Fruit fly (Drosophila melanogaster): ENCODE results near the gene CG15056.

The CG15056 gene

DNA sequence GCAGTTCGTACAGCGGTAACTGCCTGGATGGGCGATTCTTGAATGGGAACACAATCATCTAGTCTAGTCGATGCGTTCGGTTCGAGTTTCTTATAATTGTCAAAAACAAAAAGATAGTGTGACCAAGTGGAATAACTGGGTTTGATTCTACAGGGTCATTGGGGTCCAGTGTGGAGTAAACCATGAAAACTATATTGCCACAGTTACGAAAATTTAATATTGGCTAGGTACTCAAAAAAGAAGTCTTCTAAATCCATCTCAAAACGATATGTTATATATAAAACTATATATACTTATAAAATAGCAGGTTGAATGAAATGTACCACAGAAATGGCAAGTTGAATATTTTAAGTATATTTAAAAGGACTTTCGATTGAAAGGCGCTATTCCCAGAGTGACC lies 15.2 kb upstream of the CG15056 start, which contains the start of gene CG34328:
Gene CG34328, minus strand, starts transcription at position 101 of the 400 bp plus-strand sequence.
- no peak for TF ChIP-seq CTCF (optimal IDR thresholded peaks at IDR 0.05)
- TF ChIP-seq CG8478 (optimal IDR thresholded peaks at IDR 0.05), result no peak

DNA sequence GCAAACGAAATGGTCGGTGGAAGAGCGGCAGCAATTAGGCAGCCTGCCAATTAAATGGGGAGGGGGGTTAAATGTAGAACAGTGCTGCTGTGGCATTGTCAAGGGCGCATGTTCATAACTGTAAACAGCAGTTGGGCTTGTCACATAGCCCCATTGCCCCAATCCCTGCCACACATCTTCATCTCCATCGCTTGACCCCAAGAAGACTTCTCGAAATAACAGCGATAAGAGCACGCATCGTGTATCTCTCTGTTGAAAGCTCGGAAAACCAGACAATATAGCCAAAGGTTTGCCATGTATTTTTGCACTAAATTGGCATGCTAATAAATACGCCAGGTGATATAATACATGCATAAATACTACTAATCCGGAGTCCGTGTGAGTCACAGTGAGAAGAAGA lies 12.7 kb upstream of the CG15056 start:
- TF ChIP-seq CG8478 (optimal IDR thresholded peaks at IDR 0.05), result no peak
- no peak for TF ChIP-seq CTCF (optimal IDR thresholded peaks at IDR 0.05)

DNA sequence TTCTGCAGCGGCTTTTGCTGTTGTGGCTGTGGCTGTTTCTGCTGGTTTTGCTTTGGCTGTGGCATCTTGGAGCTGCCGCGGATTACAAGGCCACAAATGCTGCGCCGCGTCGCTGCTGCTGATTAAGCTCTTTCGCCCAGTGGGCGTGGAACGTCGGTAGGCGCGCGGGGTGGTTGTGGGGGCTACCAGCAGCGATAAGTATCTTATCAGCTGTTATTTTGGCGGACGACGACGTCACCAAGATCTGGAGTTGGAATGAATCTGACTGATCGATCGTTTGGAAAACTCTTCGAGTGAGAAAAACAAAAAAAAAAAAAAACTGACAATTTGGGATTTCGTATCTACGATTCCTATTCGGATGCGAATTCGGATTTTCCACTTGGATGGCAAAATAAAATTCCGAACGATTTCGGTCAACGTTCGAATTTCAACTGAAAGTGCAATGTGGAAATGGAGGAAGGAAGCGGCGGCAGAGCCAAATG lies 11.0 kb upstream of the CG15056 start:
- TF ChIP-seq CG8478 (optimal IDR thresholded peaks at IDR 0.05), result no peak
- TF ChIP-seq CTCF (optimal IDR thresholded peaks at IDR 0.05), result no peak

DNA sequence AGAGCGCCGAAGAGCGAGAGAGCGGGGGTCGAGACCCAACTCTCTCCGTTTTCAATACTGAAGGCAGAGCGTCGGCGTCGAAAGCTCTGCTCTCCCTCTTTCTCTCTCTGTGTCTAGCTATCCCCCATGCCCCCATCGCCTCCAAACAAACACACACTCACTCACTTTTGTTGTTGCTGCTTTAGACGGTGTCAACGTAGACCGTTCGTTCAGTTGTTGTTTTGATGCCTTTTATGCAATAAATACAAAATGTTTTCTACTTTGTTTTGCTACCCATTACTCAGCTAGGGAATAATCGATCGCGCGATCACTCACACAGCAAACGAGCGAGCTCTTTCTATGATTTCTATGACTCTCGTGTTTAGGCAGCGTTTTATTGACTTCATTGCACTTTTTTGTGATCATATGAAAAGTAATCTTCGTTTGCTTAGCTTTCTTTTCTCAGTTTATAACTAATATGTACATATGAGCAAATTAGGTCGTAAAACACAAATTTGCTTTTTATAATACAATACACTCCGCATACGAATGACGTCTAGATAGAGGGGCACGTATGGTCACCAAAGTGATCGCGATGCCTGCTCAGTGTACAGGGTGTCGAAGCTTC lies 10.5 kb upstream of the CG15056 start:
- TF ChIP-seq CG8478 (optimal IDR thresholded peaks at IDR 0.05) (no peak), CTCF (optimal IDR thresholded peaks at IDR 0.05) (no peak)

DNA sequence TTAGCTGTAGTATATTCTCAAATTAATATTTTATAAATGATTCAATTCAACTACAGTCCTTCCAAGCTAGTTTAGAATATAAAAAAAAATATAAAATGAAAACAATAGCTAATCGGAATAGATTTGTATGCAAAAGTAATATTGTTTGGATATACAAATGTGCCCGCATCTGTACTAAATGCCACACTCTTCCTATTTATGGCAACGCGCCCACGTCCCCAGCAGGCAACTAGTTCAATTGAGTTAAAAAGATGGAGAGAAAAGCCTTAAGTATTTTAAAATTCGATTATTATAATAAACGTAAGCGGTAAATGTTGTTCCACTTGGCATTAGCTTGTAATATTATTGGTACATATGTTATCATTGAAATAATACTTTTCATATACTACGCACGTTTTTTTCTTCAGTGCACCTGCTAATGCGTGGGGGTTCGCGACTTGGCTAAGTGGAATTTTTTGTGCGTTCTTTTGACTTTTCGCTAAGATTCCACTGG lies 9.6 kb upstream of the CG15056 start:
- no peak for TF ChIP-seq CG8478 (optimal IDR thresholded peaks at IDR 0.05)
- no peak for TF ChIP-seq CTCF (optimal IDR thresholded peaks at IDR 0.05)

DNA sequence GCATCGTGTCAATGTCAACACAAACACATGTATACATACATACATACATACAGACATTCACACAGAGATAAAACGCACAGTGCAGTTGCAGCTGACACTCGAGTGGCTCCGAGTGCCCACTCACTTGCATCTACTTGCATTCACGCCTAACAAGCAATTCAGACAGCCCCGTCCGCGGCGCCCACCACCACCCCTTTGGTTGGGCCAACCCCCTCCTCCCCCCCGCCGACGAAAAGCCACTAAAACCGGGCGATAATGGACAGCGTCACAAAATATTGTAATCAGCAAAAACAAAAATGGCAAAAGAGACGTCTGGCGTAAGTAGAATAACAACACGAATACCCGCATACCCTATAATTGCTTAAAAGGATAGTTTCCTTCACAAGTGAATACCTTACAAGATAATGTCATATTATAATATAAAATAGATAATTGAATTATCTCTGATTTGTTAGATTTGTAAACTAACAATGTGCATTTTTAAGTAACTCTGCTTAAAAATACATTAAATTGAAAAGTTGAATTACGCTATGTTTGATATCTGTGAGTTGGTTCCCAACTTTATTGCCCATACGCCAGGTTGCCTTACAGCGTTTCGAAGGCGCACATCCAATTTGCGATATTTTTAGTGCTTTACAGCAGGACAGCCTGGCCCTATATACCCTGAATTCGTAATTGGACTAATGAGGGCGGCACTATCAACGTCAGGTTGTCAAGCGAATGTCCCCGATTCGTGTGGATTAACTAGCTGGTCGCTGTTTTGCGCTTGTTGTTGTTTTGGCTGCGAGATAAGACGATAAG lies 8.4 kb upstream of the CG15056 start:
- TF ChIP-seq CTCF (optimal IDR thresholded peaks at IDR 0.05), result no peak
- no peak for TF ChIP-seq CG8478 (optimal IDR thresholded peaks at IDR 0.05)

DNA sequence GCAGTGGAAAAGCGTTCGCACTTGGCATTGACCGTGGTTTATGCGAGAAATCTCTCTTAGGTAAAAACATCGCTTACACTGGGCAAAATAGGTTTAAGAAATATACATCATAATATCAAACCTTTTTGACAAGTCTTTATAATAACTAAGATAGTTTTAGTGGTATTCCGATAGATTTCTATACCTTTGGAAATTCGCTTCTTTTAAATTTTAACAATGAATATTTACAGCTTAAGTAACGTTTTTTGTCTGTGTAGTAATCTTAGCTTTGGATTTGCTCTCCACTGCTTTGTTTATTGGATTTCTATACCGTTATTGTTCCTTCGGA lies 7.9 kb upstream of the CG15056 start:
- TF ChIP-seq CG8478 (optimal IDR thresholded peaks at IDR 0.05) (no peak), CTCF (optimal IDR thresholded peaks at IDR 0.05) (no peak)

DNA sequence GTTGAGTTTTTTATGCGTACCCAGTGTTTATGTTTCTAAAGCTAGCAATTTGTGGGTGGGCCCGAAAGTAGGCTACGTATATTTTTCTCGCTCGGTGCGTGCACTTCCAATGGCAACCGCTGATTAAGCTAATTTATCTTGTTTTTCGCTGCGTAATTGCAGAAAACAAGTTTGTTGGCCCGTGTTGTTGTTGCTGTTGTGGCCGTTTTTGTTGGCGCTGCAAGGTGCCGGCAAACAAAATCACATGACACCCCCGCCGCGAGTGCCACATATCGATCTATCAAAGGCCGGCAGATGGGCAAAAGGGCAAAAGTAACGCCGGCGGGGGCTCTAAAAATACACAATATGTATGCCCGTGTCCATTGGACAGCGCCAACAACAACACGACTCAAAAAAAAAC lies 5.8 kb upstream of the CG15056 start:
- no peak for TF ChIP-seq CG8478 (optimal IDR thresholded peaks at IDR 0.05)
- TF ChIP-seq CTCF (optimal IDR thresholded peaks at IDR 0.05), result no peak

DNA sequence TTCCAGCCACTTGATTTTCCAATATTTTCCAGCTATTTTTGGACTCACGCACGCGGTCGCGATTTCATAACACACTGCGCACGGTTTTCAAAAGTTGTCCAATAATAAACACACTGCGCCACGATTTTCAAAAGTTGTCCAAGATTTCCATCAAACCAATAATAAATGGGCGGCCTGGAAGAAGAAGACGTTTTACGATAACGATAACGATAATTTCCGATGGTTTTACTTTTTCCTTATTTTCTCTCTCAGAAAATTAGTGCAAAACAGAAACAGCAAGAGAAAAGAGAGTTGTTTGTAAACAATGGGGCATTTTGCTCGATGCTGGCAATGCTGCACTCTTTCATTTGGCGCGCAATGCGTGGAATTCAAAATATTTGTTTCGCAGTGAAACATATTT lies 5.3 kb upstream of the CG15056 start, which contains the start of gene Nt5b:
Gene Nt5b, minus strand, starts transcription at position 207 of the 400 bp plus-strand sequence.
- TF ChIP-seq CTCF (optimal IDR thresholded peaks at IDR 0.05) (no peak), CG8478 (optimal IDR thresholded peaks at IDR 0.05) (no peak)

DNA sequence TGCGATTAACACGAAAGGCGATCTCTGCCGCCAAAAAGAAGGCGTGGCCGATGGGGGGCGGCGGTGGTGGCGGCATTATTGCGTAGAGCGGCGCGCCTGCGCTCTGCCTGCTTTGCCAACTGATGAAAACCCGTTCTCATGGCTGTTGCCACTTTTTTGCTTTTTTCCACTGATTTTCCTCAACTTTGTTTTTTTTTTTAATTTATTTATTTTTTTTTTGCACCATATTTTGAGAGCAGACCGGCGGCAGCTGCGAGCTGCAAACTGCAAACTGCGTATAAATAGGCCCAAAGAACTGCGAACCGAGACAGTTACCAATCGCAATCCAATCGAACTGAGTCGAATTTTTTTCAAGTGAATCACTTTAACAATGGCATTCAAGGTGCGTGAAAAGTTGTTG lies 6.9 kb downstream of the CG15056 start, which contains the start of gene CG42323:
Gene CG42323, plus strand, starts transcription at position 302 of the 400 bp plus-strand sequence.
- TF ChIP-seq CTCF (optimal IDR thresholded peaks at IDR 0.05) (no peak), CG8478 (optimal IDR thresholded peaks at IDR 0.05) (no peak)

DNA sequence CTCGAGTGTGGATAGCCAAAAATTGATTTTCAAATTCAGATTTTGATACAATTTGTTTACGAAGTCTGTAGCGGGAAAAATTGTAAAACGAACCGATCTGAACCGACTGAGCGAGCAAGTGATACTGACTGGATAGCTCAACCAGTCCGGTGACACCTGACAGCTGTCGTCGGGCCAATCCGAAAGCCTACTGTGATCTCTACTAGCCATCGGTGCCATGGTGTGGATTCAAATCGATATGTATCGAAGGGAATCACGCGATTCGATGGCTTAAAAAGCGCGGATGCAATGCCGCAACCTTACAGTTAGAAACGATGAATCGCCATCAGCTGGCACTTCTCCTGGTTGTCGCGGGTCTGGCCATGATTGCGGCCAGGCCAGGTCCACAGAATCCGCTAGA lies 22.0 kb downstream of the CG15056 start, which contains the start of gene CG6290:
Gene CG6290, plus strand, starts transcription at position 301 of the 400 bp plus-strand sequence.
- TF ChIP-seq CTCF (optimal IDR thresholded peaks at IDR 0.05), result no peak
- no peak for TF ChIP-seq CG8478 (optimal IDR thresholded peaks at IDR 0.05)

DNA sequence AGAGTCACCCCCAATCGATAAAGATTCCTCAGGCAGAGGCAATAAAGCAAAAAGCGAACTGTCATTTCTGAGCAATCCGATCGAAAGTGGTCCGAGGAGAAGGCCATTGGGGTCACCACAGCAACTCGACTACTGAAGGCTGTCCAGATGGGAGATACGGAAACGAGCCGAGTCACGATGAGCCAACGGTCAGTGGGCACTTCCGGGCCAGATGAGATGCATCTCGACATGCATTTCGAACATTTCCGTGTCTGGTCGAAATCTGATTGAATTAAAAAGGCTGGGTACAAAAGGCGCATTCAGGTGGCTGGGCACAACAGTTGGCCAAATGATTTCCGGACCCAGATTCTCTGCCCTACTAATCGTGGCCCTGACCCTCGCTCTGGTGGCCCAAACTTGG lies 23.4 kb downstream of the CG15056 start, which contains the start of gene CG32551:
Gene CG32551, plus strand, starts transcription at position 301 of the 400 bp plus-strand sequence.
- no peak for TF ChIP-seq CG8478 (optimal IDR thresholded peaks at IDR 0.05)

DNA sequence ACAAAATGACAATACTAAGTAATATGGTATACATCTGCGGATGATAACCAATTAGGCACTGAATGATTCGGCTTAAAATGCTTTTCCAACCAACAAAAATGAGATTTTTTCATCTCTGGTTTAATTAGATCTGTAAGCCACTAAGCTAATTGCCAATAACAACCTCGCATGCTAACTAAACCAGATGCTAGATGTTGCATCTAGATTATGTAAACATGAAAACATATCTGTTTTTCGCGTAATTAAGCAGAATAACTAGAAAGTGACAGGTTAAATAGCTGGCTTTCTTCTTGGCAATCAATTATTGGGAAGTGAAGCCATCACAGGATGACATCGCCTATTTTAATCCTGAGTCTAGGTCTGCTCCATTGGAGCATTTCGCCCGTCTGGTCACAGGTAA lies 24.2 kb downstream of the CG15056 start, which contains the start of gene CG43841:
Gene CG43841, plus strand, starts transcription at position 301 of the 400 bp plus-strand sequence.
- TF ChIP-seq CG8478 (optimal IDR thresholded peaks at IDR 0.05) (no peak), CTCF (optimal IDR thresholded peaks at IDR 0.05) (no peak)

DNA sequence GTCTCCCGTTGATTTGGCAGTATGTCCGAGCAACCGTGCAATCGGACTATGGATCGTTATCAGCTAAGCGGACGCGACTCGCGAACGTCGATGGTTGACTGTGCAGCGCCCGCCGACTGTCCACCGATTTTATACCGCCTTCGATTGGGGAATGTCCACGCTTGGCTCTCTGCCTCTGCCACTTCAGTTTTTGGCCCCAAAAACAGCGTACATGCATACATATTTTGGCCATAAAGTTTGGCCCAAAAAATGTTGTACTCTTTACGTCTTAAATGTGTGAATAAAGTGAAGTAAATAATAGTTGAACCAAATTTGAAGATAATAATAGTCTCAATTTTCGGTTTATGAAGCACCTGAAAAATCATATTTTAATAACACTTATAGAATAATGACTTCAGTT lies 25.3 kb downstream of the CG15056 start, which contains the start of gene CG32548:
Gene CG32548, minus strand, starts transcription at position 101 of the 400 bp plus-strand sequence.
- TF ChIP-seq CG8478 (optimal IDR thresholded peaks at IDR 0.05), result no peak

DNA sequence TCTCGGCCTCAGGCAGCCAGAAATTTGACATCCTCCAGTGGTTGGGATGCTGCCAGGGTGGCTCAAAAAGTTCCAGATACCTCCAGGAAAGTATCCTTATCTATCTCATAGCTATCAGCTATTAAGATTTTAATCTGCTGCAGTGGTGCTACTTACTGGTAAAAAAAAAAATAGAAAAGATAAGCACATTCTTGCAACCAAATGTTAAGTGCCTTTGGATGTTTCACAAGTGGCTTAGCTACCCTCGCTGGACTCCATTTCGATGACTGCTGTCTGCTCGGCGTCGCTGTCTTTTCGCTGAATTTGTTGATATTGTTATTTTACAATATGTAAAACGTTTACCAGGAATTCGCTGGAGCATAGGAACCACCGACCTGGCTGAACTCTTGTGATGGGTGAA lies 37.5 kb downstream of the CG15056 start:
- TF ChIP-seq CTCF (optimal IDR thresholded peaks at IDR 0.05) (no peak), CG8478 (optimal IDR thresholded peaks at IDR 0.05) (no peak)

DNA sequence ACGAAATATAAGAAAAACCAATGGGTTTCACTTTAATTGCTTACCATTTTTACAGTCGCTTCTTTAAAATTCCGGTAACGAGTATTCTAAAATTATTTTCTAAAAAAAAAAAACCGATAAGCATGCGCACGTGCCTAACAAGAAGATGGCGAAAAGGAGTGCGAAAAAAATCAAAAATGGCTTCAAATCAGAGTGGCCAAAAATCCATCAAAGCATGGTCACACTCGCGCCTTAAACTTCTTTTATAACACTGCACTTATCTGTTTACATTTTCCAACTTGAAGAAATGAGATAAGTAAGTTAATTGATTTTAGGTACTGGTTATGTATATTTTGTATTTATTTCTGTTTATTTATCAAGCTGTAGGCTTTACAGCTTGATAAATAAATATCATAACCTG lies 45.1 kb downstream of the CG15056 start, which contains the start of gene CG43843:
Gene CG43843, minus strand, starts transcription at position 101 of the 400 bp plus-strand sequence.
- TF ChIP-seq CG8478 (optimal IDR thresholded peaks at IDR 0.05), result no peak
- TF ChIP-seq CTCF (optimal IDR thresholded peaks at IDR 0.05), result no peak
